Fruit fly (Drosophila melanogaster): Measurements from ENCODE around the gene Orc2.

- no peak for TF ChIP-seq Dll (optimal IDR thresholded peaks at IDR 0.05)
- no peak for TF ChIP-seq usp (GFP tag; optimal IDR thresholded peaks at IDR 0.05)
- TF ChIP-seq pan (optimal IDR thresholded peaks at IDR 0.05), result no peak
These were observed 46.6 kb upstream of the Orc2 start for dm6 chr3R:13918045-13918444.

All from whole organism.